Worm (Caenorhabditis elegans) whole organism, early embryonic: ENCODE data around the gene R08C7.11.

Experiments
- F13C5.2 ChIP-seq: sonication (generic microtip); optimal IDR thresholded peaks from 2 replicates; lab custom pipeline; 2017; ENCODE audit warnings: mild to moderate bottlenecking, missing genetic modification characterization, inconsistent platforms, missing compliant biosample characterization
- aly-1 ChIP-seq: sonication (generic microtip); optimal IDR thresholded peaks from 2 replicates; lab custom pipeline; 2016; ENCODE audit warnings: missing genetic modification characterization, missing compliant biosample characterization
- ama-1 ChIP-seq: fragments of 150-350 bp; optimal IDR thresholded peaks from 2 replicates; lab custom pipeline; 2014
- ceh-13 ChIP-seq: fragments of 200-800 bp; sonication (Bioruptor generic); optimal IDR thresholded peaks from 2 replicates; lab custom pipeline; 2018; ENCODE audit warnings: mild to moderate bottlenecking, missing genetic modification characterization, missing compliant biosample characterization
- ceh-36 ChIP-seq: sonication (generic microtip); optimal IDR thresholded peaks from 2 replicates; lab custom pipeline; 2016; ENCODE audit warnings: missing genetic modification characterization, inconsistent platforms, missing compliant biosample characterization
- ets-7 ChIP-seq: sonication (generic microtip); optimal IDR thresholded peaks from 2 replicates; lab custom pipeline; 2016; ENCODE audit warnings: missing genotype, missing genetic modification characterization, missing compliant biosample characterization
- flt-1 ChIP-seq: fragments of 200-800 bp; sonication (Bioruptor generic); IDR thresholded peaks from 2 replicates; pipeline ENCODE4 v1.3.6; 2022; ENCODE audit warnings: missing genetic modification characterization, missing compliant biosample characterization
- hmbx-1 ChIP-seq: sonication (generic microtip); optimal IDR thresholded peaks from 2 replicates; lab custom pipeline; 2016; ENCODE audit warnings: mild to moderate bottlenecking, missing genetic modification characterization, missing compliant biosample characterization
- hnd-1 ChIP-seq: sonication (generic microtip); optimal IDR thresholded peaks from 2 replicates; lab custom pipeline; 2016; ENCODE audit warnings: missing genetic modification characterization, missing compliant biosample characterization
- pes-1 ChIP-seq: fragments of 200-800 bp; sonication (Bioruptor generic); IDR thresholded peaks from 2 replicates; pipeline ENCODE4 v1.3.6; 2022; ENCODE audit warnings: missing genetic modification reagents, missing genetic modification characterization, missing compliant biosample characterization
- scrt-1 ChIP-seq: fragments of 200-800 bp; sonication (Bioruptor generic); IDR thresholded peaks from 2 replicates; pipeline ENCODE4 v1.3.6; 2022; ENCODE audit warnings: missing genetic modification characterization, missing compliant biosample characterization
- sea-1 ChIP-seq: fragments of 200-800 bp; sonication (Bioruptor generic); conservative IDR thresholded peaks from 2 replicates; pipeline ENCODE4 v1.3.6; 2022; ENCODE audit warnings: missing genetic modification characterization, missing compliant biosample characterization
- tbx-37 ChIP-seq: fragments of 200-800 bp; sonication (Bioruptor generic); conservative IDR thresholded peaks from 2 replicates; pipeline ENCODE4 v1.3.6; 2022; ENCODE audit warnings: missing genetic modification reagents, missing genetic modification characterization, missing compliant biosample characterization

- TF ChIP-seq ama-1 (lab: Kevin White, UChicago) (peak; percentile 81), ceh-13 (GFP tag; lab: Kevin White, UChicago) (no peak), pes-1 (GFP tag; lab: Robert Waterston, UW) (no peak), ets-7 (tag; lab: Kevin White, UChicago) (no peak), tbx-37 (no peak), ceh-36 (tag; lab: Kevin White, UChicago) (no peak), hnd-1 (no peak), F13C5.2 (no peak), flt-1 (GFP tag; lab: Robert Waterston, UW) (no peak), sea-1 (GFP tag; lab: Robert Waterston, UW) (no peak), aly-1 (tag; lab: Kevin White, UChicago) (no peak), scrt-1 (GFP tag; lab: Robert Waterston, UW) (no peak), hmbx-1 (tag; lab: Kevin White, UChicago) (no peak)
These were observed 7.9 kb downstream of the R08C7.11 start for ce11 chrIV:4446884-4447283.
